Worm (Caenorhabditis elegans): ENCODE measurements around the gene ZK792.1.

DNA sequence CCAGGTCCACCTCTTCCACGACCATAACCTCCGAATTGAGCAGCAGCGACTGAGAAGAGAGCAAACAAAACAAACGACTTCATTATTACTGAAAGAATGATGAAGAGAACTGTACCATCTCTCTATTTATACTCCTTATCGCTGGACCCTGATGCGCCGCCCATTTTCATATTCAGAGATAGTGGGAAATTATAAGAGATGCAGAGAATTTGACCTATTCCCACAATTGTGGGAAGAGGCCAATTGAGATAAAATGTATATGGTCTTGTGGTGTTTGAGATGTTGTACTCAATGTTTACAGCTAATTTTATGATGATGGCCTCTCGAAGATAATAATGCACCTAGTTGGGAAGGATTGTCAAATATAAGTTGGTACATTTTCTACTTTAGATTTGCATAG, 18.7 kb upstream of the ZK792.1 start, which contains the start of gene ttr-50:
- TF ChIP-seq ama-1 (optimal IDR thresholded peaks at IDR 0.05) (no peak), aly-1 (tag; optimal IDR thresholded peaks at IDR 0.05) (no peak), hmbx-1 (tag; optimal IDR thresholded peaks at IDR 0.05) (no peak), ceh-13 (GFP tag; optimal IDR thresholded peaks at IDR 0.05) (no peak), tra-4 (tag; optimal IDR thresholded peaks at IDR 0.05) (no peak), hmg-4 (GFP tag; optimal IDR thresholded peaks at IDR 0.05) (no peak), ceh-36 (tag; optimal IDR thresholded peaks at IDR 0.05) (no peak), tbx-37 (GFP tag; conservative IDR thresholded peaks at IDR 0.05) (no peak), F13C5.2 (tag; optimal IDR thresholded peaks at IDR 0.05) (no peak)

All from whole organism, early embryonic.